Worm (Caenorhabditis elegans) whole organism, young adult: ENCODE data around the gene W10C6.2.

Experiments used
- C17E4.6 ChIP-seq: fragments of 200-800 bp; sonication (Bioruptor generic); IDR thresholded peaks from 2 replicates; pipeline ENCODE4 v1.3.6; 2022; ENCODE audit warnings: missing genetic modification reagents, missing genetic modification characterization, missing compliant biosample characterization
- F23B12.7 ChIP-seq: sonication (generic microtip); optimal IDR thresholded peaks from 2 replicates; lab custom pipeline; 2017; ENCODE audit warnings: missing genetic modification characterization, mild to moderate bottlenecking, missing compliant biosample characterization, antibody characterized with exemption, moderate library complexity; ENCODE audit not compliant: insufficient read depth
- F37B4.10 ChIP-seq: fragments of 200-800 bp; sonication (Bioruptor generic); IDR thresholded peaks from 2 replicates; pipeline ENCODE4 v1.3.6; 2022; ENCODE audit warnings: missing genetic modification characterization, missing compliant biosample characterization
- F55B11.4 ChIP-seq: sonication (generic microtip); optimal IDR thresholded peaks from 2 replicates; lab custom pipeline; 2016; ENCODE audit warnings: missing compliant biosample characterization, missing genetic modification characterization, borderline replicate concordance; ENCODE audit not compliant: insufficient read depth
- F57C9.4 ChIP-seq: sonication (generic microtip); optimal IDR thresholded peaks from 2 replicates; lab custom pipeline; 2017; ENCODE audit warnings: mild to moderate bottlenecking, missing genetic modification characterization, missing compliant biosample characterization
- K12H6.12 ChIP-seq: fragments of 200-800 bp; sonication (Bioruptor generic); optimal IDR thresholded peaks from 2 replicates; lab custom pipeline; 2018; ENCODE audit warnings: mild to moderate bottlenecking, missing genetic modification characterization, missing compliant biosample characterization
- Y53F4B.3 ChIP-seq: fragments of 200-800 bp; sonication (Bioruptor generic); IDR thresholded peaks from 2 replicates; pipeline ENCODE4 v1.3.6; 2022; ENCODE audit warnings: missing genetic modification reagents, missing genetic modification characterization, missing compliant biosample characterization
- Y79H2A.3 ChIP-seq: fragments of 200-800 bp; sonication (Bioruptor generic); conservative IDR thresholded peaks from 2 replicates; pipeline ENCODE4 v1.3.6; 2022; ENCODE audit warnings: missing genetic modification reagents, missing genetic modification characterization, missing compliant biosample characterization
- Y95B8A.8 ChIP-seq: fragments of 200-800 bp; sonication (Bioruptor generic); IDR thresholded peaks from 2 replicates; pipeline ENCODE4 v1.3.6; 2022; ENCODE audit warnings: missing genetic modification reagents, missing genetic modification characterization, missing compliant biosample characterization
- ZK185.1 ChIP-seq: sonication (generic microtip); optimal IDR thresholded peaks from 2 replicates; lab custom pipeline; 2016; ENCODE audit warnings: mild to moderate bottlenecking, missing genetic modification characterization, missing compliant biosample characterization; ENCODE audit not compliant: poor library complexity, severe bottlenecking
- attf-3 ChIP-seq: fragments of 200-800 bp; sonication (Bioruptor generic); conservative IDR thresholded peaks from 2 replicates; pipeline ENCODE4 v1.3.6; 2022; ENCODE audit warnings: missing genetic modification reagents, missing genetic modification characterization, missing compliant biosample characterization
- attf-5 ChIP-seq: fragments of 200-800 bp; sonication (Bioruptor generic); optimal IDR thresholded peaks from 2 replicates; lab custom pipeline; 2018; ENCODE audit warnings: mild to moderate bottlenecking, missing genetic modification characterization, missing compliant biosample characterization
- cebp-1 ChIP-seq, 2 experiments: fragments of 200-800 bp in 1 of 2; sonication (Bioruptor generic) in 1 of 2; sonication (generic microtip) in 1 of 2; IDR thresholded peaks in 1 of 2; optimal IDR thresholded peaks in 1 of 2; 2 replicates each; pipeline versions ENCODE4 v1.3.6 to Lab custom; 2017 to 2022; ENCODE audit warnings: missing compliant biosample characterization in 2 of 2, missing genetic modification characterization in 2 of 2, mild to moderate bottlenecking in 1 of 2, missing genetic modification reagents in 1 of 2, moderate library complexity in 1 of 2
- ceh-27 ChIP-seq: fragments of 200-800 bp; sonication (Bioruptor generic); optimal IDR thresholded peaks from 2 replicates; lab custom pipeline; 2018; ENCODE audit warnings: mild to moderate bottlenecking, missing genetic modification characterization, moderate library complexity, missing compliant biosample characterization
- die-1 ChIP-seq: sonication (generic microtip); optimal IDR thresholded peaks from 2 replicates; lab custom pipeline; 2016; ENCODE audit warnings: missing genotype, mild to moderate bottlenecking, missing genetic modification characterization, missing compliant biosample characterization
- dox-1 ChIP-seq: fragments of 200-800 bp; sonication (Bioruptor generic); IDR thresholded peaks from 2 replicates; pipeline ENCODE4 v1.3.6; 2022; ENCODE audit warnings: missing genetic modification reagents, missing genetic modification characterization, missing compliant biosample characterization
- egl-18 ChIP-seq: fragments of 200-800 bp; sonication (Bioruptor generic); IDR thresholded peaks from 2 replicates; pipeline ENCODE4 v1.3.6; 2022; ENCODE audit warnings: missing genetic modification reagents, missing genetic modification characterization, missing compliant biosample characterization
- fkh-3 ChIP-seq: sonication (generic microtip); optimal IDR thresholded peaks from 2 replicates; lab custom pipeline; 2016; ENCODE audit warnings: mild to moderate bottlenecking, missing genetic modification characterization, missing compliant biosample characterization
- hmg-1.2 ChIP-seq: fragments of 200-800 bp; sonication (Bioruptor generic); IDR thresholded peaks from 2 replicates; pipeline ENCODE4 v1.3.6; 2022; ENCODE audit warnings: missing genetic modification reagents, missing genetic modification characterization, missing compliant biosample characterization
- hmg-20 ChIP-seq: fragments of 200-800 bp; sonication (Bioruptor generic); IDR thresholded peaks from 2 replicates; pipeline ENCODE4 v1.3.6; 2022; ENCODE audit warnings: missing genetic modification reagents, missing genetic modification characterization, missing compliant biosample characterization
- let-526 ChIP-seq: fragments of 200-800 bp; sonication (Bioruptor generic); IDR thresholded peaks from 2 replicates; pipeline ENCODE4 v1.3.6; 2022; ENCODE audit warnings: missing genetic modification reagents, missing genetic modification characterization, missing compliant biosample characterization
- lin-35 ChIP-seq, 3 experiments: fragments of 150-350 bp in 2 of 3; sonication (generic microtip) in 1 of 3; optimal IDR thresholded peaks; 2 replicates each; lab custom pipeline; 2014 to 2018; ENCODE audit warnings: missing biosample characterization in 3 of 3, missing genetic modification characterization in 3 of 3, missing genetic modification reagents in 3 of 3
- mcd-1 ChIP-seq: fragments of 200-800 bp; sonication (Bioruptor generic); IDR thresholded peaks from 2 replicates; pipeline ENCODE4 v1.3.6; 2022; ENCODE audit warnings: missing genetic modification reagents, missing genetic modification characterization, missing compliant biosample characterization
- mes-4 ChIP-seq: sonication (generic microtip); optimal IDR thresholded peaks from 2 replicates; lab custom pipeline; 2016; ENCODE audit warnings: missing genotype, missing genetic modification characterization, missing compliant biosample characterization
- nhr-179 ChIP-seq: sonication (generic microtip); optimal IDR thresholded peaks from 2 replicates; lab custom pipeline; 2016; ENCODE audit warnings: mild to moderate bottlenecking, missing genetic modification characterization, missing compliant biosample characterization
- nhr-80 ChIP-seq: sonication (generic microtip); optimal IDR thresholded peaks from 2 replicates; lab custom pipeline; 2016; ENCODE audit warnings: missing genetic modification characterization, missing compliant biosample characterization
- rpc-1 ChIP-seq, 2 experiments: fragments of 150-350 bp in 1 of 2; sonication (generic microtip) in 1 of 2; optimal IDR thresholded peaks; 2 replicates each; lab custom pipeline; 2014 to 2018; ENCODE audit warnings: missing biosample characterization in 1 of 2, missing genetic modification characterization in 1 of 2, missing genetic modification reagents in 1 of 2, missing genotype in 1 of 2
- sea-2 ChIP-seq: fragments of 200-800 bp; sonication (Bioruptor generic); IDR thresholded peaks from 2 replicates; pipeline ENCODE4 v1.3.6; 2022; ENCODE audit warnings: missing genetic modification characterization, missing compliant biosample characterization
- snpc-4 ChIP-seq, 5 experiments: fragments of 150-350 bp in 1 of 5; sonication (generic microtip) in 4 of 5; optimal IDR thresholded peaks; 2 replicates each; lab custom pipeline; 2014 to 2018; ENCODE audit warnings: missing genetic modification characterization in 5 of 5, missing biosample characterization in 3 of 5, antibody characterized with exemption in 2 of 5, mild to moderate bottlenecking in 2 of 5, missing compliant biosample characterization in 2 of 5, missing genotype in 2 of 5, moderate library complexity in 2 of 5, missing genetic modification reagents in 1 of 5
- tbp1 ChIP-seq: fragments of 200-800 bp; sonication (Bioruptor generic); optimal IDR thresholded peaks from 2 replicates; lab custom pipeline; 2018; ENCODE audit warnings: mild to moderate bottlenecking, missing genetic modification characterization, missing compliant biosample characterization
- zfh-2 ChIP-seq: fragments of 200-800 bp; sonication (Bioruptor generic); conservative IDR thresholded peaks from 2 replicates; pipeline ENCODE4 v1.3.6; 2022; ENCODE audit warnings: missing genetic modification reagents, missing genetic modification characterization, missing compliant biosample characterization

W10C6.2 gene

DNA sequence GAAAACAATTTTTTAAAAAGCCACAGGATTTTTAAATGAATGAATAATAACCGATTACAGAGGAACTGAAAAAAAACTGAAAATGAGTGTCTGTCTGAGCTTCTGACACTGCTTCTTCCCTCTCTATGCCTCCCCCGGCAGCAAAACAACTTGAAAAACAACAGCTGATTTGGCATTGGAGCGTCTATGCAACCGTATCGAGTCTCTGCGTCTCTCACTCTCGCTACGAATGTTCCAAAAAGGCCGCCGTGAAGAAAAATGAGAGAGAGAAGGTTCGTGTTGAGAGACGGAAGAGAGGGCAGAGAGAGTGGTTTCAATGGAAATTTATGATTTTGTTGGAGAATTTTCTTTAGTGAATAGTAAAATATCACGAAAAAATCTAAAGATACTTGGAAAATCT is 18.6 kb downstream of the W10C6.2 start:
- TF ChIP-seq K12H6.12 (tag; lab: Kevin White, UChicago), result peak; percentile 44
- TF ChIP-seq cebp-1 (GFP tag; IDR thresholded peaks at IDR 0.05; lab: Robert Waterston, UW), result no peak
- peak; percentile 47 for TF ChIP-seq cebp-1 (tag; optimal IDR thresholded peaks at IDR 0.05; lab: Kevin White, UChicago)
- no peak for TF ChIP-seq C17E4.6 (GFP tag; lab: Robert Waterston, UW)
- peak; percentile 61; the same call in 1 of the 2 replicates for TF ChIP-seq hmg-1.2 (GFP tag; lab: Robert Waterston, UW)
- no peak for TF ChIP-seq Y95B8A.8 (GFP tag; lab: Robert Waterston, UW)
- TF ChIP-seq F37B4.10 (GFP tag; lab: Robert Waterston, UW), result no peak
- peak in 1 of 3 experiments; percentile 59 for TF ChIP-seq lin-35 (GFP tag; optimal IDR thresholded peaks at IDR 0.05; lab: Kevin White, UChicago)
- peak; percentile 59; the same call in 1 of the 2 replicates for TF ChIP-seq dox-1 (GFP tag; lab: Robert Waterston, UW)
- TF ChIP-seq F55B11.4, result no peak
- no peak for TF ChIP-seq sea-2 (GFP tag; lab: Robert Waterston, UW)
- peak; percentile 26 for TF ChIP-seq F23B12.7
- TF ChIP-seq let-526 (GFP tag; lab: Robert Waterston, UW), result no peak
- TF ChIP-seq F57C9.4 (tag; lab: Kevin White, UChicago), result no peak
- TF ChIP-seq nhr-179, result no peak
- no peak for TF ChIP-seq fkh-3 (tag; lab: Kevin White, UChicago)
- TF ChIP-seq attf-5 (GFP tag; lab: Kevin White, UChicago), result peak; percentile 90
- TF ChIP-seq mes-4, result no peak
- peak; percentile 60 for TF ChIP-seq zfh-2 (GFP tag; lab: Robert Waterston, UW)
- TF ChIP-seq snpc-4 (GFP tag; optimal IDR thresholded peaks at IDR 0.05; lab: Kevin White, UChicago), result no peak
- peak in 1 of 4 experiments; percentile 1 for TF ChIP-seq snpc-4 (tag; optimal IDR thresholded peaks at IDR 0.05; lab: Kevin White, UChicago)
- TF ChIP-seq attf-3 (GFP tag; lab: Robert Waterston, UW), result peak; percentile 51; the same call in 1 of the 2 replicates
- TF ChIP-seq mcd-1 (GFP tag; lab: Robert Waterston, UW), result peak; percentile 77
- peak; percentile 68 for TF ChIP-seq nhr-80 (tag; lab: Kevin White, UChicago)
- no peak for TF ChIP-seq hmg-20 (GFP tag; lab: Robert Waterston, UW)
- peak; percentile 52 for TF ChIP-seq ceh-27 (GFP tag; lab: Kevin White, UChicago)
- TF ChIP-seq, all 124 proteins: peak for 13

ce11 chrII:11101171-11101570 is 20.5 kb downstream of the W10C6.2 start:
- TF ChIP-seq F23B12.7 (no peak), Y53F4B.3 (GFP tag; lab: Robert Waterston, UW) (no peak), rpc-1 (optimal IDR thresholded peaks at IDR 0.05; lab: Kevin White, UChicago) (no peak), rpc-1 (tag; optimal IDR thresholded peaks at IDR 0.05; lab: Kevin White, UChicago) (no peak), F37B4.10 (GFP tag; lab: Robert Waterston, UW) (no peak), ZK185.1 (tag; lab: Kevin White, UChicago) (no peak), die-1 (no peak), tbp1 (GFP tag; lab: Kevin White, UChicago) (no peak), cebp-1 (GFP tag; IDR thresholded peaks at IDR 0.05; lab: Robert Waterston, UW) (no peak), cebp-1 (tag; optimal IDR thresholded peaks at IDR 0.05; lab: Kevin White, UChicago) (no peak), egl-18 (GFP tag; lab: Robert Waterston, UW) (no peak)

DNA sequence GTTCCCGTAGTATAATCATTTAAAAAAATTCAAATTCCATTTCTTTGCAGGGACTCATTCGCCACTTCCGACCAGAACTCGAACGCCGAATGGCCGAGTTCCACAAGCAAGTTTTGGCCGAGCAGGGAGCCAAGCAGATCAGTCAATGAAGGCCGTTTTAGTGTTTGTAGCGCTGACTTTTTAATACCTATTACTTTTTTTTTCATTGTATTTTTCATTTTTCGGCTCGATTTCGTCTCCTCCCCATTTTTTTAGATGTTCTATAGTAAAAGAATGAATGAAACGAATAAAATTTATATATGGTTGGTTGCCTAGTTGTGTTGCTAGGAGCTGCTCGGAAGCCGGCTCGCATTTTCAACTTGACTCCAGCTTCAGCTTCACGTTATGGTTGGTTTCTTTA is 21.9 kb downstream of the W10C6.2 start, which contains the start of gene C09H10.4:
C09H10.4 (plus strand) TSS at position 301 of the 400 bp plus-strand sequence.
- TF ChIP-seq Y79H2A.3 (peak; percentile 54; the same call in 1 of the 2 replicates), cebp-1 (GFP tag; IDR thresholded peaks at IDR 0.05; lab: Robert Waterston, UW) (no peak), cebp-1 (tag; optimal IDR thresholded peaks at IDR 0.05; lab: Kevin White, UChicago) (no peak)
